Fruit fly (Drosophila melanogaster) whole organism, wandering third instar larva: Measurements from ENCODE around the gene CG7376.

ENCODE experiments used
- Abd-B ChIP-seq: fragments of >200 bp; optimal IDR thresholded peaks from 2 replicates; lab custom pipeline; 2017; ENCODE audit warnings: missing biosample characterization, missing genetic modification characterization
- CG32264 ChIP-seq: fragments of 200-800 bp; sonication (Bioruptor generic); optimal IDR thresholded peaks from 2 replicates; lab custom pipeline; 2016; ENCODE audit warnings: missing biosample characterization, missing genetic modification characterization
- CG9705 ChIP-seq: fragments of 200-800 bp; sonication (Bioruptor generic); optimal IDR thresholded peaks from 2 replicates; lab custom pipeline; 2018; ENCODE audit warnings: missing biosample characterization, mild to moderate bottlenecking, missing genetic modification characterization
- CrebA ChIP-seq: fragments of 200-800 bp; sonication (Bioruptor generic); optimal IDR thresholded peaks from 2 replicates; lab custom pipeline; 2016; ENCODE audit warnings: missing biosample characterization, mild to moderate bottlenecking, missing genetic modification characterization, borderline replicate concordance
- Dfd ChIP-seq: fragments of >200 bp; optimal IDR thresholded peaks from 2 replicates; lab custom pipeline; 2017; ENCODE audit warnings: missing biosample characterization, missing genetic modification characterization
- Dif ChIP-seq: fragments of 200-275, 200-300 bp; sonication (Bioruptor generic); optimal IDR thresholded peaks from 2 replicates; lab custom pipeline; 2018; ENCODE audit warnings: missing biosample characterization, missing genetic modification characterization; ENCODE audit not compliant: partially characterized antibody
- GATAd ChIP-seq: sonication (Bioruptor generic); optimal IDR thresholded peaks from 2 replicates; lab custom pipeline; 2016; ENCODE audit warnings: missing biosample characterization, missing genetic modification characterization
- HLH106 ChIP-seq: fragments of 200-800 bp; optimal IDR thresholded peaks from 3 replicates; lab custom pipeline; 2019; ENCODE audit warnings: missing biosample characterization, mild to moderate bottlenecking, missing genetic modification characterization, moderate library complexity
- Hnf4 ChIP-seq: fragments of 200-800 bp; sonication (Bioruptor generic); optimal IDR thresholded peaks from 2 replicates; lab custom pipeline; 2016; ENCODE audit warnings: missing biosample characterization, mild to moderate bottlenecking, missing genetic modification characterization
- Hr78 ChIP-seq: fragments of >200 bp; optimal IDR thresholded peaks from 2 replicates; lab custom pipeline; 2017; ENCODE audit warnings: missing biosample characterization, missing genetic modification characterization
- Hr83 ChIP-seq: fragments of 200-300 bp; sonication (Bioruptor generic); optimal IDR thresholded peaks from 2 replicates; lab custom pipeline; 2016; ENCODE audit warnings: missing biosample characterization, mild to moderate bottlenecking, missing genetic modification characterization, moderate library complexity; ENCODE audit not compliant: poor library complexity, severe bottlenecking
- Jra ChIP-seq: sonication (Bioruptor generic); optimal IDR thresholded peaks from 2 replicates; lab custom pipeline; 2016; ENCODE audit warnings: missing biosample characterization, missing genetic modification characterization
- Mio ChIP-seq: sonication (Bioruptor generic); optimal IDR thresholded peaks from 2 replicates; lab custom pipeline; 2016; ENCODE audit warnings: missing biosample characterization, missing genetic modification characterization
- Myc ChIP-seq: fragments of >200 bp; optimal IDR thresholded peaks from 2 replicates; lab custom pipeline; 2017
- N ChIP-seq: fragments of >200 bp; optimal IDR thresholded peaks from 2 replicates; lab custom pipeline; 2018; ENCODE audit warnings: missing biosample characterization, missing external identifiers, missing genetic modification characterization
- OdsH ChIP-seq: fragments of 200-800 bp; sonication (Bioruptor generic); optimal IDR thresholded peaks from 2 replicates; lab custom pipeline; 2016; ENCODE audit warnings: missing biosample characterization, mild to moderate bottlenecking, missing genetic modification characterization
- Rel ChIP-seq, 2 experiments: fragments of 200-800 bp; sonication (Bioruptor generic) in 1 of 2; optimal IDR thresholded peaks; 2 replicates in 1 of 2; 3 replicates in 1 of 2; lab custom pipeline; 2016 to 2019; ENCODE audit warnings: mild to moderate bottlenecking in 2 of 2, missing biosample characterization in 2 of 2, missing genetic modification characterization in 2 of 2, moderate library complexity in 1 of 2
- Sp1 ChIP-seq: fragments of 200-800 bp; sonication (Bioruptor generic); optimal IDR thresholded peaks from 3 replicates; lab custom pipeline; 2019; ENCODE audit warnings: missing biosample characterization, mild to moderate bottlenecking, missing genetic modification characterization, moderate library complexity
- Vsx2 ChIP-seq: fragments of 200-300, 225-300 bp; sonication (Bioruptor generic); optimal IDR thresholded peaks from 2 replicates; lab custom pipeline; 2018; ENCODE audit warnings: missing biosample characterization, missing genetic modification characterization; ENCODE audit not compliant: partially characterized antibody
- br ChIP-seq: fragments of 200-800 bp; sonication (Bioruptor generic); optimal IDR thresholded peaks from 2 replicates; lab custom pipeline; 2016; ENCODE audit warnings: missing biosample characterization, missing genetic modification characterization
- brk ChIP-seq: fragments of 200-800 bp; sonication (Bioruptor generic); optimal IDR thresholded peaks from 2 replicates; lab custom pipeline; 2016; ENCODE audit warnings: missing biosample characterization, mild to moderate bottlenecking, missing genetic modification characterization
- dl ChIP-seq, 2 experiments: fragments of 175-275, 200-275 bp in 1 of 2; fragments of 200-275 bp in 1 of 2; sonication (Bioruptor generic); optimal IDR thresholded peaks; lab custom pipeline; 2018; ENCODE audit warnings: mild to moderate bottlenecking in 2 of 2, missing biosample characterization in 2 of 2, missing genetic modification characterization in 2 of 2, moderate library complexity in 2 of 2; ENCODE audit not compliant: partially characterized antibody in 2 of 2, insufficient read depth in 1 of 2
- dmrt93B ChIP-seq: fragments of 200-800 bp; sonication (Bioruptor generic); optimal IDR thresholded peaks from 2 replicates; lab custom pipeline; 2018; ENCODE audit warnings: missing biosample characterization, mild to moderate bottlenecking, missing genetic modification characterization
- dsf ChIP-seq: sonication (Bioruptor generic); optimal IDR thresholded peaks from 2 replicates; lab custom pipeline; 2016; ENCODE audit warnings: missing biosample characterization, missing genetic modification characterization, borderline replicate concordance
- ey ChIP-seq: fragments of 200-800 bp; sonication (Bioruptor generic); optimal IDR thresholded peaks from 2 replicates; lab custom pipeline; 2016; ENCODE audit warnings: missing biosample characterization, missing genetic modification characterization
- foxo ChIP-seq, 2 experiments: fragments of 200-800 bp; sonication (Bioruptor generic); optimal IDR thresholded peaks; 2 replicates in 1 of 2; 3 replicates in 1 of 2; lab custom pipeline; 2016 to 2017; ENCODE audit warnings: missing biosample characterization in 2 of 2, missing genetic modification characterization in 2 of 2
- fru ChIP-seq: fragments of 200-800 bp; sonication (Bioruptor generic); optimal IDR thresholded peaks from 3 replicates; lab custom pipeline; 2016; ENCODE audit warnings: missing biosample characterization, mild to moderate bottlenecking, missing genetic modification characterization
- h ChIP-seq: fragments of 200-800 bp; sonication (Bioruptor generic); optimal IDR thresholded peaks from 3 replicates; lab custom pipeline; 2016; ENCODE audit warnings: missing biosample characterization, mild to moderate bottlenecking, missing genetic modification characterization
- jim ChIP-seq: fragments of 175-275, 200-325 bp; sonication (Bioruptor generic); optimal IDR thresholded peaks from 2 replicates; lab custom pipeline; 2016; ENCODE audit warnings: missing biosample characterization, mild to moderate bottlenecking, missing genetic modification characterization
- pan ChIP-seq: fragments of >200 bp; optimal IDR thresholded peaks from 2 replicates; lab custom pipeline; 2017
- psq ChIP-seq: fragments of 200-800 bp; sonication (Bioruptor generic); optimal IDR thresholded peaks from 3 replicates; lab custom pipeline; 2017; ENCODE audit warnings: missing biosample characterization, mild to moderate bottlenecking, missing genetic modification characterization, moderate library complexity
- rgr ChIP-seq: fragments of 200-800 bp; sonication (Bioruptor generic); optimal IDR thresholded peaks from 3 replicates; lab custom pipeline; 2016; ENCODE audit warnings: missing biosample characterization, mild to moderate bottlenecking, missing genetic modification characterization
- sage ChIP-seq: fragments of 200-800 bp; sonication (Bioruptor generic); optimal IDR thresholded peaks from 2 replicates; lab custom pipeline; 2016; ENCODE audit warnings: missing biosample characterization, mild to moderate bottlenecking, missing genetic modification characterization
- sv ChIP-seq: fragments of 200-800 bp; sonication (Bioruptor generic); optimal IDR thresholded peaks from 3 replicates; lab custom pipeline; 2016; ENCODE audit warnings: missing biosample characterization, missing genetic modification characterization
- tai ChIP-seq: sonication (Bioruptor generic); optimal IDR thresholded peaks from 2 replicates; lab custom pipeline; 2016; ENCODE audit warnings: missing biosample characterization, missing genetic modification characterization
- usp ChIP-seq: fragments of >200 bp; optimal IDR thresholded peaks from 2 replicates; lab custom pipeline; 2017; ENCODE audit warnings: missing biosample characterization, missing genetic modification characterization
- woc ChIP-seq: sonication (Bioruptor generic); optimal IDR thresholded peaks from 2 replicates; lab custom pipeline; 2016; ENCODE audit warnings: missing biosample characterization, mild to moderate bottlenecking, missing genetic modification characterization

Gene CG7376

DNA sequence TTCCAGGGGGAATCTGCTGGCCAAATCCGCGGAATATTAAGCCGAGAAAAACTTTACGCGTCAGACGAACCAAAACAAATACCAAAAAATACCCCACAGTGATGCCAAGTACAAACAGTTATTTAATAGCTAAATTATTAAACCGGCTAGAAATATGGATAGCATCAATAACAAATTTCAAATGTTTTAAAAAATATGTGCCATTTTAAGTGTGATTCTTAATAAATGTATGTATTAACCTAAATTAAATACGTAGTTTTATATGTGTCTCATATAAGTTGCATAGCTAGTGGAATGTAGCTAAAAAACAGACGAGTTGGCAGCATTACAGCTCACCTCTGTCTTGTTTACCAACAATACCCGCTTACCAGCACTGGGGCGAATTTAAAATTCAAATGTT is 7.7 kb downstream of the CG7376 start, which contains the start of gene CG10274 (continued):
- no peak for TF ChIP-seq Hr78 (GFP tag; lab: Kevin White, UChicago)
- TF ChIP-seq dl (GFP tag; optimal IDR thresholded peaks at IDR 0.05; lab: Kevin White, UChicago; ENCODE audit: insufficient read depth in 1 of 2, partially characterized antibody in 2 of 2): no peak
- TF ChIP-seq Rel (GFP tag; optimal IDR thresholded peaks at IDR 0.05; lab: Kevin White, UChicago): no peak
- TF ChIP-seq Rel (tag; optimal IDR thresholded peaks at IDR 0.05; lab: Kevin White, UChicago): no peak
- TF ChIP-seq psq (GFP tag; lab: Kevin White, UChicago): peak; percentile 64
- no peak for TF ChIP-seq Abd-B (GFP tag; lab: Kevin White, UChicago)
- TF ChIP-seq HLH106 (tag; lab: Kevin White, UChicago): peak; percentile 86
- no peak for TF ChIP-seq dsf

DNA sequence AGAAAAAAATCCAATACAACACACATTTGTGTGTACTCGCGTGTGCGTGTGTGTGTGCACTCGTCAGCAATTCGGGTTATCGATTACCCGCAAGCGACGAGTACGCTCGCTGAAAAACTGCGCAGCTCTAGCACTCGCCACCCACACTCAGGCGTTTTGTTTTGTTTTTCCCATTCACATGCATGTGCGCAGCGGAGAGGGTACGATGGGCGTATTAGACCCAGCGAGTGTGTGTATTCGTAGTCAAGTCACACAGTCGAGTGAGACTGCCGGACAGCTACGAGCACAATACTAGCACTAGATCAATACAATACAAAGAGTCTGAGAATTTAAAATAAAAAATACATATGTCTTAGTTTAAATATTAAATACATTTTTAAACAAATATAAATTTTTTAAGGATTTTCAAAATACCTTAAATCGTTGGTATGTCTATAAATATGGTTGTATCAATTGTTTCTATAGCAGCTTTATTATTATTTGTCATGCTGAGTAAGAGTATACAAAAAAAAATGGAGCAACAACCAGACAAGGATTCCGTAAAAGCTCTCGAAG is 10.9 kb downstream of the CG7376 start, which contains the start of the genes D19B and CG43293:
TSS of gene D19B (minus strand) at position 37 of the 555 bp plus-strand sequence.
TSS of gene CG43293 (plus strand) at position 306 of the 555 bp plus-strand sequence.
- TF ChIP-seq Hr78 (GFP tag; lab: Kevin White, UChicago): no peak
- TF ChIP-seq tai (GFP tag; lab: Kevin White, UChicago): no peak
- peak; percentile 81 for TF ChIP-seq OdsH (GFP tag; lab: Kevin White, UChicago)
- peak; percentile 74 for TF ChIP-seq Sp1
- TF ChIP-seq N: no peak
- TF ChIP-seq CrebA (GFP tag; lab: Kevin White, UChicago): no peak
- peak; percentile 80 for TF ChIP-seq fru (GFP tag; lab: Kevin White, UChicago)
- no peak for TF ChIP-seq dl (GFP tag; optimal IDR thresholded peaks at IDR 0.05; lab: Kevin White, UChicago; ENCODE audit: insufficient read depth in 1 of 2, partially characterized antibody in 2 of 2)
- peak; percentile 93 for TF ChIP-seq rgr
- TF ChIP-seq usp (GFP tag; lab: Kevin White, UChicago): no peak
- no peak for TF ChIP-seq dsf
- TF ChIP-seq GATAd (GFP tag; lab: Kevin White, UChicago): peak; percentile 70
- no peak for TF ChIP-seq Dfd (GFP tag; lab: Kevin White, UChicago)
- peak; percentile 80 for TF ChIP-seq ey
- TF ChIP-seq Myc (lab: Kevin White, UChicago): peak; percentile 78
- peak; percentile 60 for TF ChIP-seq Dif
- TF ChIP-seq h (GFP tag; lab: Kevin White, UChicago): peak; percentile 87
- no peak for TF ChIP-seq Rel (GFP tag; optimal IDR thresholded peaks at IDR 0.05; lab: Kevin White, UChicago)
- TF ChIP-seq Rel (tag; optimal IDR thresholded peaks at IDR 0.05; lab: Kevin White, UChicago): peak; percentile 92
- peak; percentile 82 for TF ChIP-seq br (GFP tag; lab: Kevin White, UChicago)
- TF ChIP-seq Hnf4: no peak
- no peak for TF ChIP-seq sage (GFP tag; lab: Kevin White, UChicago)
- TF ChIP-seq HLH106 (tag; lab: Kevin White, UChicago): peak; percentile 77
- TF ChIP-seq pan (lab: Kevin White, UChicago): no peak
- no peak for TF ChIP-seq Abd-B (GFP tag; lab: Kevin White, UChicago)
- TF ChIP-seq brk (GFP tag; lab: Kevin White, UChicago): no peak
- TF ChIP-seq Mio (GFP tag; lab: Kevin White, UChicago): peak; percentile 3
- TF ChIP-seq dmrt93B (GFP tag; lab: Kevin White, UChicago): peak; percentile 47
- peak; percentile 99 for TF ChIP-seq Hr83 (GFP tag; lab: Kevin White, UChicago)
- TF ChIP-seq jim: peak; percentile 96
- TF ChIP-seq Vsx2: no peak
- TF ChIP-seq CG9705 (GFP tag; lab: Kevin White, UChicago): peak; percentile 52
- peak; percentile 91 for TF ChIP-seq woc
- peak; percentile 79 for TF ChIP-seq sv
- no peak for TF ChIP-seq Jra (GFP tag; lab: Kevin White, UChicago)
- TF ChIP-seq CG32264 (GFP tag; lab: Kevin White, UChicago): peak; percentile 54
- TF ChIP-seq foxo (GFP tag; optimal IDR thresholded peaks at IDR 0.05; lab: Kevin White, UChicago): peak in 1 of 2 experiments; percentile 91
- TF ChIP-seq psq (GFP tag; lab: Kevin White, UChicago): peak; percentile 85
- TF ChIP-seq, all 38 proteins: peak for 22
